Fruit fly (Drosophila melanogaster) ovary, adult (tissue): ENCODE measurements around the gene CG43861.

Source experiments
- CG17801 ChIP-seq: fragments of 200-800 bp; optimal IDR thresholded peaks from 2 replicates; lab custom pipeline; 2019; ENCODE audit warnings: missing biosample characterization, mild to moderate bottlenecking, missing genetic modification characterization, moderate library complexity; ENCODE audit not compliant: partially characterized antibody

CG43861 gene

dm6 chr2L:19989658-19990362, 27.3 kb downstream of the CG43861 start:
- TF ChIP-seq CG17801, result no peak

- no peak for TF ChIP-seq CG17801
Measured at dm6 chr2L:19987875-19988665, 29.0 kb downstream of the CG43861 start.

dm6 chr2L:19967390-19967789, 49.7 kb downstream of the CG43861 start, which contains the start of gene Hf:
Gene Hf, minus strand, starts transcription at chr2L:19967685.
- no peak for TF ChIP-seq CG17801

dm6 chr2L:19966410-19966809, 50.7 kb downstream of the CG43861 start, which contains the start of gene OS9:
Gene OS9, minus strand, starts transcription at chr2L:19966510.
- no peak for TF ChIP-seq CG17801

dm6 chr2L:19963836-19964235, 53.2 kb downstream of the CG43861 start, which contains the start of gene CG10680:
Gene CG10680, plus strand, starts transcription at chr2L:19964136.
- TF ChIP-seq CG17801, result no peak

dm6 chr2L:19962252-19962729, 54.8 kb downstream of the CG43861 start, which contains the start of the genes CG13965 and CG16772:
Gene CG13965, minus strand, starts transcription at chr2L:19962352.
Gene CG16772, plus strand, starts transcription at chr2L:19962679.
- TF ChIP-seq CG17801, result no peak

dm6 chr2L:19961585-19961984, 55.5 kb downstream of the CG43861 start, which contains the start of gene CG42866:
Gene CG42866, minus strand, starts transcription at chr2L:19961685.
- no peak for TF ChIP-seq CG17801

dm6 chr2L:19960930-19961329, 56.2 kb downstream of the CG43861 start, which contains the start of gene CG34051:
Gene CG34051, minus strand, starts transcription at chr2L:19961030.
- no peak for TF ChIP-seq CG17801

dm6 chr2L:19958520-19959161, 58.4 kb downstream of the CG43861 start, which contains the start of gene COX4:
Gene COX4, plus strand, starts transcription at chr2L:19958713.
- TF ChIP-seq CG17801, result peak; percentile 22

dm6 chr2L:19952221-19952620, 64.9 kb downstream of the CG43861 start:
- TF ChIP-seq CG17801, result no peak

- TF ChIP-seq CG17801, result no peak
Measured at dm6 chr2L:19951543-19952163, 65.4 kb downstream of the CG43861 start.

dm6 chr2L:19949600-19949999, 67.5 kb downstream of the CG43861 start:
- TF ChIP-seq CG17801, result no peak

- no peak for TF ChIP-seq CG17801
Measured at dm6 chr2L:19947992-19948524, 69.0 kb downstream of the CG43861 start.

dm6 chr2L:19944309-19945172, 72.5 kb downstream of the CG43861 start:
- no peak for TF ChIP-seq CG17801

dm6 chr2L:19943112-19943511, 74.0 kb downstream of the CG43861 start:
- TF ChIP-seq CG17801, result no peak
